Fruit fly (Drosophila melanogaster) whole organism, embryonic: ENCODE data around the gene stops.

Experiments used
- Antp ChIP-seq: fragments of 200-800 bp; sonication (Bioruptor generic); optimal IDR thresholded peaks from 3 replicates; lab custom pipeline; 2016; ENCODE audit warnings: missing biosample characterization, missing genetic modification characterization
- BEAF-32 ChIP-seq: fragments of 200-800 bp; sonication (Bioruptor generic); optimal IDR thresholded peaks from 3 replicates; lab custom pipeline; 2017; ENCODE audit warnings: missing biosample characterization, missing genetic modification characterization, mild to moderate bottlenecking, moderate library complexity, missing genetic modification reagents
- CG10462 ChIP-seq: fragments of 200-800 bp; sonication (Bioruptor generic); optimal IDR thresholded peaks from 2 replicates; lab custom pipeline; 2016; ENCODE audit warnings: missing biosample characterization, missing genetic modification characterization
- CG11398 ChIP-seq: fragments of 200-800 bp; sonication (Bioruptor generic); optimal IDR thresholded peaks from 2 replicates; lab custom pipeline; 2016; ENCODE audit warnings: missing biosample characterization, missing genetic modification characterization
- CG12155 ChIP-seq: fragments of 200-800 bp; sonication (Bioruptor generic); optimal IDR thresholded peaks from 3 replicates; lab custom pipeline; 2016; ENCODE audit warnings: missing biosample characterization, missing genetic modification characterization
- CG1233 ChIP-seq: fragments of 200-800 bp; sonication (Bioruptor generic); optimal IDR thresholded peaks from 4 replicates; lab custom pipeline; 2018; ENCODE audit warnings: missing biosample characterization, mild to moderate bottlenecking, missing genetic modification characterization
- CG13775 ChIP-seq: fragments of 200-800 bp; sonication (Bioruptor generic); optimal IDR thresholded peaks from 3 replicates; lab custom pipeline; 2017; ENCODE audit warnings: missing biosample characterization, mild to moderate bottlenecking, missing genetic modification characterization
- CG14710 ChIP-seq: fragments of 200-800 bp; sonication (Bioruptor generic); optimal IDR thresholded peaks from 3 replicates; lab custom pipeline; 2019; ENCODE audit warnings: missing biosample characterization, mild to moderate bottlenecking, missing genetic modification characterization, moderate library complexity
- CG15601 ChIP-seq: fragments of 200-800 bp; sonication (Bioruptor generic); optimal IDR thresholded peaks from 3 replicates; lab custom pipeline; 2019; ENCODE audit warnings: missing biosample characterization, mild to moderate bottlenecking, missing genetic modification characterization, moderate library complexity
- CG1647 ChIP-seq: fragments of 200-800 bp; sonication (Bioruptor generic); optimal IDR thresholded peaks from 3 replicates; lab custom pipeline; 2016; ENCODE audit warnings: missing biosample characterization, missing genetic modification characterization
- CG18011 ChIP-seq: fragments of 200-800 bp; sonication (Bioruptor generic); optimal IDR thresholded peaks from 2 replicates; lab custom pipeline; 2017; ENCODE audit warnings: missing biosample characterization, missing genetic modification characterization, mild to moderate bottlenecking, moderate library complexity, missing genotype
- CG1832 ChIP-seq: fragments of 200-800 bp; sonication (Bioruptor generic); optimal IDR thresholded peaks from 2 replicates; lab custom pipeline; 2017; ENCODE audit warnings: missing biosample characterization, mild to moderate bottlenecking, missing genetic modification characterization, inconsistent platforms
- CG2712 ChIP-seq: fragments of 200-800 bp; optimal IDR thresholded peaks from 3 replicates; lab custom pipeline; 2019; ENCODE audit warnings: missing biosample characterization, mild to moderate bottlenecking, missing genetic modification characterization, moderate library complexity
- CG30020 ChIP-seq: fragments of 200-800 bp; optimal IDR thresholded peaks from 2 replicates; lab custom pipeline; 2019; ENCODE audit warnings: missing biosample characterization, mild to moderate bottlenecking, missing genetic modification characterization, moderate library complexity
- CG3163 ChIP-seq: fragments of 200-800 bp; sonication (Bioruptor generic); optimal IDR thresholded peaks from 3 replicates; lab custom pipeline; 2016; ENCODE audit warnings: missing biosample characterization, missing genetic modification characterization
- CG34422 ChIP-seq: fragments of 200-800 bp; sonication (Bioruptor generic); IDR thresholded peaks from 3 replicates; pipeline ENCODE4 v1.3.6; 2022; ENCODE audit warnings: missing biosample characterization, missing genetic modification characterization
- CG3726 ChIP-seq: fragments of 200-800 bp; sonication (Bioruptor generic); IDR thresholded peaks from 3 replicates; pipeline ENCODE4, ENCODE4 v1.3.6; 2022; ENCODE audit warnings: missing biosample characterization, missing genetic modification characterization
- CG4328 ChIP-seq: fragments of 200-800 bp; sonication (Bioruptor generic); optimal IDR thresholded peaks from 3 replicates; lab custom pipeline; 2017; ENCODE audit warnings: missing biosample characterization, missing genetic modification reagents, missing genetic modification characterization
- CG6272 ChIP-seq: fragments of 200-800 bp; sonication (Bioruptor generic); IDR thresholded peaks from 2 replicates; pipeline ENCODE4 v1.3.6; 2022; ENCODE audit warnings: missing biosample characterization, missing genetic modification characterization
- CrebB ChIP-seq: fragments of 200-800 bp; sonication (Bioruptor generic); optimal IDR thresholded peaks from 3 replicates; lab custom pipeline; 2018; ENCODE audit warnings: missing biosample characterization, mild to moderate bottlenecking, missing genetic modification characterization
- Dip3 ChIP-seq: fragments of 200-800 bp; sonication (Bioruptor generic); optimal IDR thresholded peaks from 3 replicates; lab custom pipeline; 2016; ENCODE audit warnings: missing biosample characterization, missing genetic modification characterization
- Doc2 ChIP-seq: fragments of 200-800 bp; sonication (Bioruptor generic); IDR thresholded peaks from 2 replicates; pipeline ENCODE4 v1.3.6; 2022; ENCODE audit warnings: missing biosample characterization, missing genetic modification characterization
- Doc3 ChIP-seq: fragments of 200-800 bp; sonication (Bioruptor generic); IDR thresholded peaks from 3 replicates; pipeline ENCODE4 v1.3.6; 2022; ENCODE audit warnings: missing biosample characterization, missing genetic modification characterization; ENCODE audit not compliant: partially characterized antibody
- Dp ChIP-seq: fragments of 200-800 bp; sonication (Bioruptor generic); optimal IDR thresholded peaks from 2 replicates; lab custom pipeline; 2018; ENCODE audit warnings: missing biosample characterization, mild to moderate bottlenecking, missing genetic modification characterization, moderate library complexity
- Fer3 ChIP-seq: fragments of 200-800 bp; sonication (Bioruptor generic); optimal IDR thresholded peaks from 2 replicates; lab custom pipeline; 2018; ENCODE audit warnings: missing biosample characterization, mild to moderate bottlenecking, missing genetic modification characterization, moderate library complexity
- H2.0 ChIP-seq: fragments of 200-800 bp; sonication (Bioruptor generic); IDR thresholded peaks from 2 replicates; pipeline ENCODE4 v1.3.6; 2022; ENCODE audit warnings: missing biosample characterization, missing genetic modification characterization
- HLHmδ ChIP-seq: fragments of 200-800 bp; sonication (Bioruptor generic); optimal IDR thresholded peaks from 2 replicates; lab custom pipeline; 2018; ENCODE audit warnings: missing biosample characterization, mild to moderate bottlenecking, missing genetic modification characterization, moderate library complexity
- Hey ChIP-seq: fragments of 200-800 bp; sonication (Bioruptor generic); optimal IDR thresholded peaks from 3 replicates; lab custom pipeline; 2018; ENCODE audit warnings: missing biosample characterization, mild to moderate bottlenecking, missing genetic modification characterization
- Hr51 ChIP-seq, 2 experiments: fragments of 200-800 bp; sonication (Bioruptor generic); optimal IDR thresholded peaks; 2 replicates in 1 of 2; 3 replicates in 1 of 2; lab custom pipeline; 2016 to 2018; ENCODE audit warnings: missing biosample characterization in 2 of 2, missing genetic modification characterization in 2 of 2, mild to moderate bottlenecking in 1 of 2, moderate library complexity in 1 of 2
- Jarid2 ChIP-seq: fragments of 200-800 bp; sonication (Bioruptor generic); optimal IDR thresholded peaks from 3 replicates; lab custom pipeline; 2017; ENCODE audit warnings: mild to moderate bottlenecking, missing biosample characterization, missing genetic modification reagents, missing genetic modification characterization
- Neu2 ChIP-seq: fragments of 200-800 bp; sonication (Bioruptor generic); optimal IDR thresholded peaks from 3 replicates; lab custom pipeline; 2016; ENCODE audit warnings: missing biosample characterization, missing genetic modification characterization, borderline replicate concordance
- Nf-YB ChIP-seq: fragments of 200-800 bp; sonication (Bioruptor generic); optimal IDR thresholded peaks from 3 replicates; lab custom pipeline; 2019; ENCODE audit warnings: missing biosample characterization, mild to moderate bottlenecking, missing genetic modification characterization, moderate library complexity
- PHDP ChIP-seq: fragments of 200-800 bp; sonication (Bioruptor generic); optimal IDR thresholded peaks from 3 replicates; lab custom pipeline; 2018; ENCODE audit warnings: missing biosample characterization, mild to moderate bottlenecking, missing genetic modification characterization, moderate library complexity
- Rx ChIP-seq: fragments of 200-800 bp; sonication (Bioruptor generic); IDR thresholded peaks from 2 replicates; pipeline ENCODE4 v1.3.6; 2022; ENCODE audit warnings: missing biosample characterization, missing genetic modification characterization
- Spps ChIP-seq: fragments of 200-800 bp; sonication (Bioruptor generic); optimal IDR thresholded peaks from 2 replicates; lab custom pipeline; 2018; ENCODE audit warnings: missing biosample characterization, mild to moderate bottlenecking, missing genetic modification characterization
- amos ChIP-seq: fragments of 200-800 bp; sonication (Bioruptor generic); IDR thresholded peaks from 2 replicates; pipeline ENCODE4 v1.3.6; 2022; ENCODE audit warnings: missing biosample characterization, missing genetic modification characterization; ENCODE audit not compliant: partially characterized antibody
- ash1 ChIP-seq: fragments of 200-800 bp; sonication (Bioruptor generic); optimal IDR thresholded peaks from 2 replicates; lab custom pipeline; 2018; ENCODE audit warnings: missing biosample characterization, mild to moderate bottlenecking, missing genetic modification characterization
- bigmax ChIP-seq: fragments of 200-800 bp; sonication (Bioruptor generic); optimal IDR thresholded peaks from 2 replicates; lab custom pipeline; 2018; ENCODE audit warnings: missing biosample characterization, mild to moderate bottlenecking, missing genetic modification characterization
- chinmo ChIP-seq: fragments of 200-800 bp; sonication (Bioruptor generic); IDR thresholded peaks from 4 replicates; pipeline ENCODE4 v1.3.6; 2022; ENCODE audit warnings: missing biosample characterization, missing genetic modification characterization; ENCODE audit not compliant: partially characterized antibody
- corto ChIP-seq: fragments of 200-800 bp; sonication (Bioruptor generic); optimal IDR thresholded peaks from 2 replicates; lab custom pipeline; 2016; ENCODE audit warnings: missing biosample characterization, mild to moderate bottlenecking, missing genetic modification characterization, moderate library complexity
- eve ChIP-seq, 2 experiments: fragments of >200 bp; optimal IDR thresholded peaks; 2 replicates each; lab custom pipeline; 2017; ENCODE audit warnings: missing biosample characterization in 2 of 2, missing genetic modification characterization in 2 of 2
- ind ChIP-seq: fragments of 200-800 bp; sonication (Bioruptor generic); optimal IDR thresholded peaks from 3 replicates; lab custom pipeline; 2016; ENCODE audit warnings: missing biosample characterization, missing genetic modification characterization
- p53 ChIP-seq: fragments of 200-800 bp; sonication (Bioruptor generic); optimal IDR thresholded peaks from 2 replicates; lab custom pipeline; 2016; ENCODE audit warnings: missing biosample characterization, missing genetic modification characterization
- sima ChIP-seq: fragments of 200-800 bp; sonication (Bioruptor generic); optimal IDR thresholded peaks from 2 replicates; lab custom pipeline; 2016; ENCODE audit warnings: missing biosample characterization, missing genetic modification characterization
- sna ChIP-seq: fragments of 200-800 bp; sonication (Bioruptor generic); IDR thresholded peaks from 2 replicates; pipeline ENCODE4 v1.3.6; 2022; ENCODE audit warnings: missing biosample characterization, missing genetic modification characterization; ENCODE audit not compliant: partially characterized antibody
- so ChIP-seq: fragments of 200-800 bp; sonication (Bioruptor generic); IDR thresholded peaks from 3 replicates; pipeline ENCODE4 v1.3.6; 2022; ENCODE audit warnings: missing biosample characterization, missing genetic modification characterization
- tna ChIP-seq: fragments of 200-800 bp; sonication (Bioruptor generic); IDR thresholded peaks from 2 replicates; pipeline ENCODE4 v1.3.6; 2022; ENCODE audit warnings: missing biosample characterization, missing genetic modification characterization; ENCODE audit not compliant: partially characterized antibody
- trem ChIP-seq: fragments of 200-800 bp; optimal IDR thresholded peaks from 3 replicates; lab custom pipeline; 2019; ENCODE audit warnings: missing biosample characterization, mild to moderate bottlenecking, missing genetic modification characterization, moderate library complexity
- ttk ChIP-seq: fragments of 200-800 bp; sonication (Bioruptor generic); IDR thresholded peaks from 2 replicates; pipeline ENCODE4 v2.1.2; 2022; ENCODE audit warnings: missing biosample characterization, missing genetic modification characterization
- zen2 ChIP-seq: fragments of 200-800 bp; sonication (Bioruptor generic); IDR thresholded peaks from 3 replicates; pipeline ENCODE4 v1.3.6; 2022; ENCODE audit warnings: missing biosample characterization, missing genetic modification characterization; ENCODE audit not compliant: partially characterized antibody

Gene stops

DNA sequence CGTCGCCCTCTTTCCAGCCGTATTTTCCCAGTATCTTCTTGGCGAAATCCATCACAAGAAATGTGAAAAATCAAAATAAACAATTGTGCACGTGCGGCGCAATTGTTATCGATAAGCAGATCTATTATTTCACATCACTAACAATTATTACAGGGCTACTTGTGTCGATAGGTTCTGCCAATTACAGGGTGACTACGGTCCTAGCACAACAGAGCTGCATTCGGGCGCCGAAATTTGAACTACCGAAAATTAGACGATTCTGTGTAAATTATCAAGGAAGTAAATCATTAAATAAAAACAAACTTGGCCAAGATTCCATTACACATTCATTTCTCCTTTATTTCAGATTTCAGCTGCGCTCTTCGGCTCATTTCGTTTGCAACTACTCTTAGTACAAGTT, 46.9 kb upstream of the stops start, which contains the start of gene CG15561 (continued):
- TF ChIP-seq CG3726 (GFP tag; lab: Robert Waterston, UW) (no peak), CG6272 (GFP tag; lab: Robert Waterston, UW) (no peak), Doc3 (GFP tag; lab: Robert Waterston, UW) (no peak), CG1647 (GFP tag; lab: Kevin White, UChicago) (no peak), CrebB (tag; lab: Kevin White, UChicago) (peak; percentile 64), CG1832 (GFP tag; lab: Kevin White, UChicago) (no peak), bigmax (GFP tag; lab: Kevin White, UChicago) (peak; percentile 67), Neu2 (GFP tag; lab: Kevin White, UChicago) (no peak), p53 (no peak), Doc2 (GFP tag; lab: Robert Waterston, UW) (no peak), CG34422 (no peak), ind (GFP tag; lab: Kevin White, UChicago) (no peak), zen2 (GFP tag; lab: Robert Waterston, UW) (no peak), CG12155 (GFP tag; lab: Kevin White, UChicago) (peak; percentile 38), CG10462 (no peak), BEAF-32 (GFP tag; lab: Kevin White, UChicago) (peak; percentile 72), PHDP (tag; lab: Kevin White, UChicago) (no peak), sima (no peak), Jarid2 (GFP tag; lab: Kevin White, UChicago) (no peak), so (GFP tag; lab: Robert Waterston, UW) (no peak), ash1 (GFP tag; lab: Kevin White, UChicago) (peak; percentile 16), Fer3 (peak; percentile 55), Rx (no peak), sna (no peak), ttk (GFP tag; lab: Robert Waterston, UW) (no peak), Spps (tag; lab: Kevin White, UChicago) (peak; percentile 15), CG4328 (no peak), CG2712 (tag; lab: Kevin White, UChicago) (peak; percentile 58), Hr51 (GFP tag; optimal IDR thresholded peaks at IDR 0.05; lab: Kevin White, UChicago) (peak in 1 of 2 experiments; percentile 37), HLHmδ (GFP tag; lab: Kevin White, UChicago) (peak; percentile 84), CG1233 (GFP tag; lab: Kevin White, UChicago) (peak; percentile 49), trem (tag; lab: Kevin White, UChicago) (peak; percentile 68), CG3163 (GFP tag; lab: Kevin White, UChicago) (peak; percentile 6), Hey (tag; lab: Kevin White, UChicago) (peak; percentile 6), eve (GFP tag; optimal IDR thresholded peaks at IDR 0.05; lab: Kevin White, UChicago) (no peak), tna (no peak), corto (GFP tag; lab: Kevin White, UChicago) (no peak), Nf-YB (GFP tag; lab: Kevin White, UChicago) (no peak), CG14710 (tag; lab: Kevin White, UChicago) (peak; percentile 51), CG13775 (GFP tag; lab: Kevin White, UChicago) (peak; percentile 6), Antp (peak; percentile 26), CG15601 (tag; lab: Kevin White, UChicago) (no peak), CG11398 (GFP tag; lab: Kevin White, UChicago) (no peak), Dip3 (no peak), chinmo (GFP tag; lab: Robert Waterston, UW) (no peak), Dp (peak; percentile 98), CG30020 (tag; lab: Kevin White, UChicago) (peak; percentile 64), CG18011 (GFP tag; lab: Kevin White, UChicago) (peak; percentile 0), H2.0 (GFP tag; lab: Robert Waterston, UW) (no peak), amos (GFP tag; lab: Robert Waterston, UW) (no peak)
